Worm (Caenorhabditis elegans) whole organism, L4 larva: Measurements from ENCODE around the gene Y51A2B.6.

Experiments used
- D1046.2 ChIP-seq: fragments of 200-800 bp; sonication (Bioruptor generic); IDR thresholded peaks from 2 replicates; pipeline ENCODE4 v1.3.6; 2022; ENCODE audit warnings: missing genetic modification characterization, missing compliant biosample characterization
- F10B5.3 ChIP-seq: sonication (generic microtip); optimal IDR thresholded peaks from 2 replicates; lab custom pipeline; 2016; ENCODE audit warnings: mild to moderate bottlenecking, missing genetic modification characterization, missing compliant biosample characterization
- R02D3.7 ChIP-seq: fragments of 150-350 bp; sonication (generic microtip); optimal IDR thresholded peaks from 3 replicates; lab custom pipeline; 2014; ENCODE audit warnings: missing biosample characterization, missing genetic modification characterization
- Y105C5A.15 ChIP-seq: fragments of 200-800 bp; sonication (Bioruptor generic); IDR thresholded peaks from 2 replicates; pipeline ENCODE4 v1.3.6; 2022; ENCODE audit warnings: missing genetic modification characterization, missing compliant biosample characterization
- Y5F2A.4 ChIP-seq: fragments of 200-800 bp; sonication (Bioruptor generic); optimal IDR thresholded peaks from 2 replicates; lab custom pipeline; 2018; ENCODE audit warnings: mild to moderate bottlenecking, missing genetic modification characterization, missing compliant biosample characterization
- ZK546.5 ChIP-seq, 2 experiments: sonication (generic microtip); optimal IDR thresholded peaks; 2 replicates each; lab custom pipeline; 2017; ENCODE audit warnings: missing biosample characterization in 2 of 2, missing genetic modification characterization in 2 of 2
- aly-2 ChIP-seq: sonication (generic microtip); optimal IDR thresholded peaks from 2 replicates; lab custom pipeline; 2018; ENCODE audit warnings: missing biosample characterization, missing genetic modification characterization
- arid-1 ChIP-seq: fragments of 200-800 bp; sonication (Bioruptor generic); conservative IDR thresholded peaks from 2 replicates; pipeline ENCODE4 v1.3.6; 2022; ENCODE audit warnings: missing genetic modification reagents, missing genetic modification characterization, missing compliant biosample characterization
- attf-4 ChIP-seq: sonication (generic microtip); optimal IDR thresholded peaks from 3 replicates; lab custom pipeline; 2017; ENCODE audit warnings: missing biosample characterization, missing genetic modification characterization
- cey-2 ChIP-seq: sonication (generic microtip); optimal IDR thresholded peaks from 3 replicates; lab custom pipeline; 2017; ENCODE audit warnings: missing genetic modification characterization, mild to moderate bottlenecking, missing compliant biosample characterization, antibody characterized with exemption, borderline replicate concordance; ENCODE audit not compliant: insufficient read depth
- daf-12 ChIP-seq: fragments of 150-350 bp; optimal IDR thresholded peaks from 2 replicates; lab custom pipeline; 2014; ENCODE audit warnings: missing biosample characterization, missing genetic modification reagents, missing genetic modification characterization
- dmd-9 ChIP-seq: fragments of 200-800 bp; sonication (Bioruptor generic); IDR thresholded peaks from 2 replicates; pipeline ENCODE4 v1.3.6; 2022; ENCODE audit warnings: missing genetic modification reagents, missing genetic modification characterization, missing compliant biosample characterization
- duxl-1 ChIP-seq: sonication (generic microtip); optimal IDR thresholded peaks from 2 replicates; lab custom pipeline; 2016; ENCODE audit warnings: mild to moderate bottlenecking, missing genetic modification characterization, moderate library complexity, missing compliant biosample characterization; ENCODE audit not compliant: poor library complexity
- fkh-10 ChIP-seq: fragments of 150-350 bp; optimal IDR thresholded peaks from 2 replicates; lab custom pipeline; 2014; ENCODE audit warnings: missing biosample characterization, missing genetic modification reagents, missing genetic modification characterization
- gei-8 ChIP-seq: fragments of 200-800 bp; sonication (Bioruptor generic); optimal IDR thresholded peaks from 2 replicates; lab custom pipeline; 2018; ENCODE audit warnings: mild to moderate bottlenecking, missing genetic modification characterization, missing compliant biosample characterization
- hif-1 ChIP-seq, 2 experiments: sonication (generic microtip); optimal IDR thresholded peaks; 2 replicates each; lab custom pipeline; 2016 to 2017; ENCODE audit warnings: missing compliant biosample characterization in 2 of 2, missing genetic modification characterization in 2 of 2, missing genetic modification reagents in 2 of 2, missing genotype in 2 of 2, mild to moderate bottlenecking in 1 of 2
- lin-1 ChIP-seq: fragments of 200-800 bp; sonication (Bioruptor generic); IDR thresholded peaks from 2 replicates; pipeline ENCODE4 v1.3.6; 2022; ENCODE audit warnings: missing genetic modification reagents, missing genetic modification characterization, missing compliant biosample characterization
- lin-15B ChIP-seq: fragments of 150-350 bp; sonication (generic microtip); optimal IDR thresholded peaks from 3 replicates; lab custom pipeline; 2014; ENCODE audit warnings: missing biosample characterization, missing genetic modification characterization
- lin-29 ChIP-seq: fragments of 200-800 bp; sonication (Bioruptor generic); IDR thresholded peaks from 2 replicates; pipeline ENCODE4 v1.3.6; 2022; ENCODE audit warnings: missing genetic modification reagents, missing genetic modification characterization, missing compliant biosample characterization
- lin-38 ChIP-seq: fragments of 200-800 bp; sonication (Bioruptor generic); IDR thresholded peaks from 2 replicates; pipeline ENCODE4 v1.3.6; 2022; ENCODE audit warnings: missing genetic modification reagents, missing genetic modification characterization, missing compliant biosample characterization
- lsy-2 ChIP-seq, 2 experiments: fragments of 150-350 bp in 1 of 2; sonication (generic microtip) in 1 of 2; optimal IDR thresholded peaks; 2 replicates each; lab custom pipeline; 2014 to 2017; ENCODE audit warnings: missing biosample characterization in 2 of 2, missing genetic modification characterization in 2 of 2
- madf-5 ChIP-seq, 2 experiments: fragments of 200-800 bp; sonication (Bioruptor generic); IDR thresholded peaks; 2 replicates each; pipeline ENCODE4 v1.3.6; 2022; ENCODE audit warnings: missing compliant biosample characterization in 2 of 2, missing genetic modification characterization in 2 of 2
- madf-9 ChIP-seq: fragments of 200-800 bp; sonication (Bioruptor generic); conservative IDR thresholded peaks from 2 replicates; pipeline ENCODE4 v1.3.6; 2022; ENCODE audit warnings: missing genetic modification reagents, missing genetic modification characterization, missing compliant biosample characterization
- mdt-29 ChIP-seq: fragments of 200-800 bp; sonication (Bioruptor generic); IDR thresholded peaks from 2 replicates; pipeline ENCODE4 v1.3.6; 2022; ENCODE audit warnings: missing genetic modification reagents, missing genetic modification characterization, missing compliant biosample characterization
- mep-1 ChIP-seq: fragments of 150-350 bp; sonication (generic microtip); optimal IDR thresholded peaks from 3 replicates; lab custom pipeline; 2014; ENCODE audit warnings: missing biosample characterization, missing genetic modification characterization
- mxl-2 ChIP-seq: fragments of 200-800 bp; sonication (Bioruptor generic); conservative IDR thresholded peaks from 2 replicates; pipeline ENCODE4 v1.3.6; 2022; ENCODE audit warnings: missing genetic modification reagents, missing genetic modification characterization, missing compliant biosample characterization
- nhr-111 ChIP-seq: fragments of 200-800 bp; sonication (Bioruptor generic); optimal IDR thresholded peaks from 2 replicates; lab custom pipeline; 2018; ENCODE audit warnings: mild to moderate bottlenecking, missing genetic modification characterization, missing compliant biosample characterization
- nhr-28 ChIP-seq: fragments of 150-350 bp; optimal IDR thresholded peaks from 2 replicates; lab custom pipeline; 2014; ENCODE audit warnings: missing biosample characterization, missing genetic modification characterization
- nhr-77 ChIP-seq: fragments of 150-350 bp; optimal IDR thresholded peaks from 2 replicates; lab custom pipeline; 2014; ENCODE audit warnings: missing biosample characterization, missing genetic modification characterization
- pha-4 ChIP-seq, 2 experiments: fragments of 150-350 bp in 1 of 2; fragments of 200-800 bp in 1 of 2; sonication (Bioruptor generic) in 1 of 2; IDR thresholded peaks in 1 of 2; optimal IDR thresholded peaks in 1 of 2; 2 replicates each; pipeline versions ENCODE4 v1.3.6 to Lab custom; 2014 to 2022; ENCODE audit warnings: missing genetic modification characterization in 2 of 2, missing genetic modification reagents in 2 of 2, missing biosample characterization in 1 of 2, missing compliant biosample characterization in 1 of 2
- php-3 ChIP-seq: fragments of 200-800 bp; sonication (Bioruptor generic); IDR thresholded peaks from 2 replicates; pipeline ENCODE4 v1.3.6; 2022; ENCODE audit warnings: missing genetic modification reagents, missing genetic modification characterization, missing compliant biosample characterization
- sdz-12 ChIP-seq: fragments of 200-800 bp; sonication (Bioruptor generic); optimal IDR thresholded peaks from 2 replicates; lab custom pipeline; 2018; ENCODE audit warnings: mild to moderate bottlenecking, missing genetic modification characterization, missing compliant biosample characterization
- set-16 ChIP-seq: fragments of 200-800 bp; sonication (Bioruptor generic); IDR thresholded peaks from 2 replicates; pipeline ENCODE4 v1.3.6; 2022; ENCODE audit warnings: missing genetic modification reagents, missing genetic modification characterization, missing compliant biosample characterization
- skn-1 ChIP-seq: fragments of 150-350 bp; optimal IDR thresholded peaks from 2 replicates; lab custom pipeline; 2014; ENCODE audit warnings: missing biosample characterization, missing genetic modification characterization
- snpc-1.2 ChIP-seq: fragments of 200-800 bp; sonication (Bioruptor generic); IDR thresholded peaks from 2 replicates; pipeline ENCODE4 v1.3.6; 2022; ENCODE audit warnings: missing genetic modification reagents, missing genetic modification characterization, missing compliant biosample characterization
- snpc-4 ChIP-seq: fragments of 150-350 bp; optimal IDR thresholded peaks from 2 replicates; lab custom pipeline; 2014; ENCODE audit warnings: missing biosample characterization, missing genetic modification characterization
- tag-97 ChIP-seq: fragments of 200-800 bp; sonication (Bioruptor generic); IDR thresholded peaks from 2 replicates; pipeline ENCODE4 v1.3.6; 2022; ENCODE audit warnings: missing genetic modification characterization, missing compliant biosample characterization
- tra-1 ChIP-seq: fragments of 200-800 bp; sonication (Bioruptor generic); IDR thresholded peaks from 2 replicates; pipeline ENCODE4 v1.3.6; 2022; ENCODE audit warnings: missing genetic modification reagents, missing genetic modification characterization, missing compliant biosample characterization
- unc-130 ChIP-seq: sonication (generic microtip); optimal IDR thresholded peaks from 2 replicates; lab custom pipeline; 2016; ENCODE audit warnings: missing genetic modification reagents, missing genetic modification characterization, missing compliant biosample characterization
- unc-39 ChIP-seq: sonication (generic microtip); optimal IDR thresholded peaks from 2 replicates; lab custom pipeline; 2017; ENCODE audit warnings: missing biosample characterization, missing genetic modification characterization
- unc-62 ChIP-seq, 3 experiments: fragments of 150-350 bp in 1 of 3; sonication (generic microtip); optimal IDR thresholded peaks in 2 of 3; peaks in 1 of 3; 1 replicate in 1 of 3; 2 replicates in 2 of 3; lab custom pipeline; 2014 to 2017; ENCODE audit warnings: missing biosample characterization in 3 of 3, missing genetic modification characterization in 3 of 3, missing genetic modification reagents in 3 of 3, missing genotype in 1 of 3
- vab-7 ChIP-seq: fragments of 200-800 bp; sonication (Bioruptor generic); IDR thresholded peaks from 2 replicates; pipeline ENCODE4 v1.3.6; 2022; ENCODE audit warnings: missing genetic modification reagents, missing genetic modification characterization, missing compliant biosample characterization
- zip-11 ChIP-seq: fragments of 200-800 bp; sonication (Bioruptor generic); IDR thresholded peaks from 2 replicates; pipeline ENCODE4 v1.3.6; 2022; ENCODE audit warnings: missing genetic modification characterization, missing compliant biosample characterization
- zip-2 ChIP-seq: fragments of 150-350 bp; optimal IDR thresholded peaks from 2 replicates; lab custom pipeline; 2014; ENCODE audit warnings: missing biosample characterization, missing genetic modification characterization
- ztf-11 ChIP-seq: fragments of 150-350 bp; optimal IDR thresholded peaks from 2 replicates; lab custom pipeline; 2014; ENCODE audit warnings: missing biosample characterization, missing genetic modification characterization
- ztf-7 ChIP-seq: fragments of 150-350 bp; optimal IDR thresholded peaks from 2 replicates; lab custom pipeline; 2014; ENCODE audit warnings: missing biosample characterization, missing genetic modification characterization

Y51A2B.6 gene

ce11 chrV:18346080-18346479 is 48.0 kb downstream of the Y51A2B.6 start (continued):
- no peak for TF ChIP-seq nhr-111 (GFP tag; lab: Kevin White, UChicago)
- no peak for TF ChIP-seq snpc-4
- TF ChIP-seq aly-2 (tag; lab: Kevin White, UChicago), result no peak
- TF ChIP-seq zip-11 (GFP tag; lab: Robert Waterston, UW), result no peak
- TF ChIP-seq set-16, result no peak
- no peak for TF ChIP-seq zip-2 (tag; lab: Kevin White, UChicago)
- TF ChIP-seq mxl-2 (GFP tag; lab: Robert Waterston, UW), result no peak
- peak; percentile 34 for TF ChIP-seq ztf-7
- TF ChIP-seq tag-97 (GFP tag; lab: Robert Waterston, UW), result no peak
- peak; percentile 100 for TF ChIP-seq nhr-28 (tag; lab: Kevin White, UChicago)
- no peak for TF ChIP-seq daf-12 (tag; lab: Kevin White, UChicago)
- no peak for TF ChIP-seq vab-7 (GFP tag; lab: Robert Waterston, UW)
- TF ChIP-seq lin-1 (GFP tag; lab: Robert Waterston, UW), result peak; percentile 96
- TF ChIP-seq Y105C5A.15, result no peak
- no peak for TF ChIP-seq madf-9 (GFP tag; lab: Robert Waterston, UW)
- no peak for TF ChIP-seq ztf-11 (tag; lab: Kevin White, UChicago)
- no peak for TF ChIP-seq ZK546.5 (tag; optimal IDR thresholded peaks at IDR 0.05; lab: Kevin White, UChicago)
- TF ChIP-seq mep-1, result peak; percentile 80
- TF ChIP-seq lin-38, result no peak
- TF ChIP-seq Y5F2A.4 (GFP tag; lab: Kevin White, UChicago), result no peak
- no peak for TF ChIP-seq skn-1 (tag; lab: Kevin White, UChicago)
- TF ChIP-seq fkh-10 (GFP tag; lab: Kevin White, UChicago), result no peak
- peak in 1 of 2 experiments; percentile 52 for TF ChIP-seq hif-1 (tag; optimal IDR thresholded peaks at IDR 0.05; lab: Kevin White, UChicago)
- TF ChIP-seq attf-4 (tag; lab: Kevin White, UChicago), result no peak
- peak; percentile 95 for TF ChIP-seq cey-2 (tag; lab: Kevin White, UChicago)
- TF ChIP-seq sdz-12, result no peak
- peak; percentile 56; the same call in 1 of the 2 replicates for TF ChIP-seq mdt-29 (GFP tag; lab: Robert Waterston, UW)
- TF ChIP-seq tra-1 (GFP tag; lab: Robert Waterston, UW), result peak; percentile 99
- no peak for TF ChIP-seq madf-5 (GFP tag; IDR thresholded peaks at IDR 0.05; lab: Robert Waterston, UW)
- TF ChIP-seq unc-39 (tag; lab: Kevin White, UChicago), result no peak
- peak in 1 of 2 experiments; percentile 78 for TF ChIP-seq unc-62 (GFP tag; optimal IDR thresholded peaks at IDR 0.05 in 1 of 2; lab: Kevin White, UChicago)
- TF ChIP-seq unc-62 (tag; optimal IDR thresholded peaks at IDR 0.05; lab: Kevin White, UChicago), result no peak
- no peak for TF ChIP-seq F10B5.3 (tag; lab: Kevin White, UChicago)
- TF ChIP-seq lsy-2 (tag; optimal IDR thresholded peaks at IDR 0.05; lab: Kevin White, UChicago), result peak in 1 of 2 experiments; percentile 81
- peak; percentile 98 for TF ChIP-seq nhr-77 (tag; lab: Kevin White, UChicago)
- no peak for TF ChIP-seq D1046.2 (GFP tag; lab: Robert Waterston, UW)
- no peak for TF ChIP-seq dmd-9 (GFP tag; lab: Robert Waterston, UW)
- TF ChIP-seq gei-8, result peak; percentile 39
- TF ChIP-seq, all 104 proteins: peak for 36

DNA sequence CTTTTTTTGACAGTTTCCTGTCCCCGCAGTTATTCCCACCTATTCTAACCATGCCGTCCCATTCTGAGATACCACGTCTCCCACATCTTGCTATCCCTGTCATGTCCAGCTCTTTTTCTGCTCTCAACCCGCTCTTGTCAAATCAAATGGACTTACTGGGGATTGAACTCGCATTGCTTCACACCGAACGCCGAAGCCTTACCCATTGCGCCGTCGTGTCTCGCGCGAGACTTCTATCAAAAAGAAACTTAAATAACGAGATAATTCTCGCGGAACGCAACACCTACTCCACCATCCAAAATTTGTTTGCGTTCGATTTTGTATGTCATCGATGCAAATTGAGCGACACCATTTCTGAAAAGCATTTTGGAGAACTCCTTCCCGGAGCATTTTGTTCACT is 49.9 kb downstream of the Y51A2B.6 start:
- TF ChIP-seq arid-1 (GFP tag; lab: Robert Waterston, UW) (0 out of 2 replicates have a peak, but pooled peaks have one; percentile 12), R02D3.7 (no peak), pha-4 (GFP tag; IDR thresholded peaks at IDR 0.05; lab: Robert Waterston, UW) (no peak), pha-4 (tag; optimal IDR thresholded peaks at IDR 0.05; lab: Kevin White, UChicago) (no peak), php-3 (GFP tag; lab: Robert Waterston, UW) (no peak), lin-38 (peak; percentile 18; the same call in 1 of the 2 replicates), duxl-1 (tag; lab: Kevin White, UChicago) (no peak), snpc-1.2 (GFP tag; lab: Robert Waterston, UW) (peak; percentile 53; the same call in 1 of the 2 replicates), lin-15B (tag; lab: Kevin White, UChicago) (no peak), lin-29 (GFP tag; lab: Robert Waterston, UW) (no peak), zip-11 (GFP tag; lab: Robert Waterston, UW) (no peak), unc-130 (GFP tag; lab: Kevin White, UChicago) (no peak), Y5F2A.4 (GFP tag; lab: Kevin White, UChicago) (no peak)
